Fruit fly (Drosophila melanogaster): Measurements from ENCODE around the gene CG33511.

dm6 chr2L:21035704-21036369, 46.5 kb downstream of the CG33511 start:
- TF ChIP-seq pad (GFP tag; optimal IDR thresholded peaks at IDR 0.05), result no peak
- no peak for TF ChIP-seq CG12768 (GFP tag; optimal IDR thresholded peaks at IDR 0.05)
- TF ChIP-seq toe (GFP tag; optimal IDR thresholded peaks at IDR 0.05), result no peak
- TF ChIP-seq tj (GFP tag; optimal IDR thresholded peaks at IDR 0.05), result no peak
- TF ChIP-seq CG11617 (GFP tag; optimal IDR thresholded peaks at IDR 0.05), result no peak
- TF ChIP-seq cnc (optimal IDR thresholded peaks at IDR 0.05), result no peak
- TF ChIP-seq cic (GFP tag; optimal IDR thresholded peaks at IDR 0.05), result no peak
- no peak for TF ChIP-seq CG7045 (GFP tag; optimal IDR thresholded peaks at IDR 0.05)
- TF ChIP-seq bab1 (GFP tag; optimal IDR thresholded peaks at IDR 0.05), result no peak
- no peak for TF ChIP-seq CG33017 (tag; optimal IDR thresholded peaks at IDR 0.05)
- no peak for TF ChIP-seq Clk (GFP tag; optimal IDR thresholded peaks at IDR 0.05)
